Worm (Caenorhabditis elegans): Measurements from ENCODE around the gene ugt-51.

ce11 chrV:5172833-5173232 is 4.3 kb downstream of the ugt-51 start, which contains the start of gene srt-65:
- TF ChIP-seq unc-39 (tag; optimal IDR thresholded peaks at IDR 0.05) (no peak), R02D3.7 (tag; optimal IDR thresholded peaks at IDR 0.05) (no peak), aly-2 (tag; optimal IDR thresholded peaks at IDR 0.05) (no peak), ZK546.5 (tag; optimal IDR thresholded peaks at IDR 0.05) (no peak), alr-1 (tag; optimal IDR thresholded peaks at IDR 0.05) (no peak), unc-62 (GFP tag; optimal IDR thresholded peaks at IDR 0.05) (no peak), ama-1 (optimal IDR thresholded peaks at IDR 0.05) (no peak), nhr-77 (tag; optimal IDR thresholded peaks at IDR 0.05) (no peak), nhr-11 (tag; optimal IDR thresholded peaks at IDR 0.05) (no peak), skn-1 (tag; optimal IDR thresholded peaks at IDR 0.05) (no peak)

Measured in whole organism, L2 larva.